Worm (Caenorhabditis elegans) whole organism, mixed stage, embryonic: ENCODE data around the gene ama-1.

ENCODE experiments used
- flh-1 ChIP-seq: fragments of 200-800 bp; sonication (Bioruptor generic); optimal IDR thresholded peaks from 2 replicates; lab custom pipeline; 2018; ENCODE audit warnings: mild to moderate bottlenecking, missing genetic modification characterization, moderate library complexity, missing compliant biosample characterization
- nhr-237 ChIP-seq: fragments of 150-350 bp; optimal IDR thresholded peaks from 2 replicates; lab custom pipeline; 2014; ENCODE audit warnings: missing biosample characterization, missing genetic modification characterization
- nhr-28 ChIP-seq: fragments of 150-350 bp; optimal IDR thresholded peaks from 2 replicates; lab custom pipeline; 2014; ENCODE audit warnings: missing biosample characterization, missing genetic modification characterization
- pha-4 ChIP-seq: fragments of 150-350 bp; optimal IDR thresholded peaks from 2 replicates; lab custom pipeline; 2018; ENCODE audit warnings: missing biosample characterization, missing genetic modification reagents, missing genetic modification characterization
- tbx-8 ChIP-seq: fragments of 200-800 bp; sonication (Bioruptor generic); optimal IDR thresholded peaks from 2 replicates; lab custom pipeline; 2018; ENCODE audit warnings: mild to moderate bottlenecking, missing genetic modification characterization, moderate library complexity, missing compliant biosample characterization
- unc-120 ChIP-seq: sonication (generic microtip); optimal IDR thresholded peaks from 2 replicates; lab custom pipeline; 2017; ENCODE audit warnings: missing genetic modification characterization, missing compliant biosample characterization; ENCODE audit not compliant: poor library complexity, severe bottlenecking
- unc-39 ChIP-seq: fragments of 150-350 bp; optimal IDR thresholded peaks from 2 replicates; lab custom pipeline; 2014; ENCODE audit warnings: missing biosample characterization, missing genetic modification characterization

DNA sequence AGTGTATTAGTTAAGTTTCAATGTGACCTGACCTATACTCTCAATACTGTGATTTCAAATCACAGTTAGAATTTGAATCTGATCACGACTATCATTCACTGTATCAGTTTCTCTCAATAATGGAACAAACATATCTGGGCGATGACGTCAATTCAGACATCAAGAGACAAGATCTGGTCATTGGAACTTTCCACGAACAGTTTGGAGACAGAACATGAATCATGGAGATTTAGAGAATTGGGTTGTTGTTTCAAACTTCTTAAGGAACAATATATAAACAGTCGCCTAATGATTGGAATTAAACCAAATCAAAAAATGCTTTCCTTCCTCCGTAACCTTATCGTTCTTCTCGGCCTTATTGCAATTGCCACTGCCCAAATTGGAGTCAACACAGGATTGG lies 43.3 kb downstream of the ama-1 start, which contains the start of gene F15E6.4:
- TF ChIP-seq unc-39 (tag; lab: Kevin White, UChicago) (no peak), unc-120 (tag; lab: Kevin White, UChicago) (no peak), nhr-237 (no peak), flh-1 (GFP tag; lab: Kevin White, UChicago) (no peak), pha-4 (no peak), nhr-28 (no peak), tbx-8 (GFP tag; lab: Kevin White, UChicago) (no peak)
